Worm (Caenorhabditis elegans): Measurements from ENCODE around the gene asp-5.
A peak's percentile ranks its signal among the peaks of the same experiment; 100 is the strongest.

DNA sequence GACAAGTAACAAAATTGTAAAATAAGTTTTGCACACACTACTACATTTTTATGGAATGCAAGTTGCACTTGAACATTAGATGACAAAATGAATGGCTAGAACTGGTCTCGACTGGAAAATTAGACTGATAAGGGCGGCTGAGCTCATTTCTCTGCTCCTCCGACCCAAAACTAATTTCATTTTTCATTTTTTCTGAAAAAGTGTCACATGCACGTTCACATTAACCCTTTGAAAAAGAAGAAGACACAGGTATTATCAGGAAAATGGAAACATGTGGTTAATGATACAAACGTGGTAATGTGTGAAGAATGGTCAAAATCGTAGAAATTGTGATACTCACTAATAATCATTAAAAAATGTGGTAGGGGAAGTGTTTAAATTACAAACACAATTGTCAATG, 34.8 kb downstream of the asp-5 start:
- TF ChIP-seq T20F7.1 (GFP tag; optimal IDR thresholded peaks at IDR 0.05): no peak
- peak; percentile 63 for TF ChIP-seq pqm-1 (tag; optimal IDR thresholded peaks at IDR 0.05)
- no peak for TF ChIP-seq snpc-4 (tag; optimal IDR thresholded peaks at IDR 0.05)
- TF ChIP-seq dpl-1 (GFP tag; optimal IDR thresholded peaks at IDR 0.05): no peak
- TF ChIP-seq mdl-1 (tag; optimal IDR thresholded peaks at IDR 0.05): no peak
- no peak for TF ChIP-seq lin-13 (GFP tag; optimal IDR thresholded peaks at IDR 0.05)
- no peak for TF ChIP-seq nhr-25 (tag; optimal IDR thresholded peaks at IDR 0.05; ENCODE audit: borderline replicate concordance, insufficient read depth)
- TF ChIP-seq zip-11 (GFP tag; IDR thresholded peaks at IDR 0.05): no peak
